Fruit fly (Drosophila melanogaster) whole organism, prepupa: Measurements from ENCODE around the gene Ir7e.

ENCODE experiments used
- Blimp-1 ChIP-seq: fragments of 200-800 bp; sonication (Bioruptor generic); optimal IDR thresholded peaks from 3 replicates; lab custom pipeline; 2017; ENCODE audit warnings: missing biosample characterization, missing genetic modification characterization, mild to moderate bottlenecking, moderate library complexity, missing genetic modification reagents
- CG10669 ChIP-seq: fragments of 200-800 bp; sonication (Bioruptor generic); optimal IDR thresholded peaks from 3 replicates; lab custom pipeline; 2018; ENCODE audit warnings: missing biosample characterization, mild to moderate bottlenecking, missing genetic modification characterization, moderate library complexity
- CG11762 ChIP-seq: fragments of 200-800 bp; sonication (Bioruptor generic); optimal IDR thresholded peaks from 3 replicates; lab custom pipeline; 2016; ENCODE audit warnings: missing biosample characterization, missing genetic modification characterization; ENCODE audit not compliant: insufficient read depth
- CG11902 ChIP-seq: fragments of 200-800 bp; sonication (Bioruptor generic); optimal IDR thresholded peaks from 3 replicates; lab custom pipeline; 2016; ENCODE audit warnings: missing biosample characterization, missing genetic modification characterization
- CG15336 ChIP-seq: fragments of 200-800 bp; sonication (Bioruptor generic); IDR thresholded peaks from 2 replicates; pipeline ENCODE4 v1.3.6; 2022; ENCODE audit warnings: missing biosample characterization, missing genetic modification characterization
- CG1621 ChIP-seq: fragments of 200-800 bp; sonication (Bioruptor generic); optimal IDR thresholded peaks from 3 replicates; lab custom pipeline; 2018; ENCODE audit warnings: missing biosample characterization, mild to moderate bottlenecking, missing genetic modification characterization
- CG16779 ChIP-seq: fragments of 200-800 bp; sonication (Bioruptor generic); optimal IDR thresholded peaks from 3 replicates; lab custom pipeline; 2017; ENCODE audit warnings: missing biosample characterization, mild to moderate bottlenecking, missing genetic modification characterization
- CG3032 ChIP-seq: fragments of 200-800 bp; optimal IDR thresholded peaks from 2 replicates; lab custom pipeline; 2019; ENCODE audit warnings: missing biosample characterization, mild to moderate bottlenecking, missing genetic modification characterization, moderate library complexity
- CG32006 ChIP-seq: fragments of 200-800 bp; sonication (Bioruptor generic); optimal IDR thresholded peaks from 3 replicates; lab custom pipeline; 2017; ENCODE audit warnings: missing biosample characterization, mild to moderate bottlenecking, missing genetic modification characterization
- CG4318 ChIP-seq: fragments of 200-800 bp; sonication (Bioruptor generic); optimal IDR thresholded peaks from 3 replicates; lab custom pipeline; 2017; ENCODE audit warnings: missing biosample characterization, mild to moderate bottlenecking, missing genetic modification characterization
- CG6808 ChIP-seq: fragments of 200-800 bp; sonication (Bioruptor generic); optimal IDR thresholded peaks from 3 replicates; lab custom pipeline; 2017; ENCODE audit warnings: missing biosample characterization, missing genetic modification characterization, mild to moderate bottlenecking, moderate library complexity, missing genetic modification reagents
- CG7368 ChIP-seq: fragments of 200-800 bp; sonication (Bioruptor generic); optimal IDR thresholded peaks from 3 replicates; lab custom pipeline; 2016; ENCODE audit warnings: missing biosample characterization, missing genetic modification characterization
- CG8319 ChIP-seq: fragments of 200-800 bp; sonication (Bioruptor generic); optimal IDR thresholded peaks from 3 replicates; lab custom pipeline; 2016; ENCODE audit warnings: missing biosample characterization, missing genetic modification characterization
- CG9139 ChIP-seq: fragments of 200-800 bp; sonication (Bioruptor generic); optimal IDR thresholded peaks from 3 replicates; lab custom pipeline; 2017; ENCODE audit warnings: missing biosample characterization, mild to moderate bottlenecking, missing genetic modification characterization
- Eip75B ChIP-seq: fragments of 200-800 bp; sonication (Bioruptor generic); optimal IDR thresholded peaks from 3 replicates; lab custom pipeline; 2016; ENCODE audit warnings: missing biosample characterization, missing genetic modification characterization
- Eip78C ChIP-seq: fragments of 200-800 bp; sonication (Bioruptor generic); peaks from one replicate; lab custom pipeline; 2016; ENCODE audit warnings: missing biosample characterization, missing genetic modification characterization
- Ets96B ChIP-seq: fragments of 200-800 bp; optimal IDR thresholded peaks from 2 replicates; lab custom pipeline; 2019; ENCODE audit warnings: missing biosample characterization, mild to moderate bottlenecking, missing genetic modification characterization, moderate library complexity
- Hr38 ChIP-seq: sonication (Bioruptor generic); optimal IDR thresholded peaks from 2 replicates; lab custom pipeline; 2016; ENCODE audit warnings: missing biosample characterization, missing genetic modification characterization
- Hr4 ChIP-seq: fragments of 200-800 bp; sonication (Bioruptor generic); optimal IDR thresholded peaks from 3 replicates; lab custom pipeline; 2016; ENCODE audit warnings: missing biosample characterization, missing genetic modification characterization
- Lpt ChIP-seq: fragments of 200-800 bp; sonication (Bioruptor generic); optimal IDR thresholded peaks from 3 replicates; lab custom pipeline; 2016; ENCODE audit warnings: missing biosample characterization, missing genetic modification characterization
- Met ChIP-seq: fragments of 200-800 bp; sonication (Bioruptor generic); optimal IDR thresholded peaks from 3 replicates; lab custom pipeline; 2016; ENCODE audit warnings: missing biosample characterization, missing genetic modification characterization
- Smox ChIP-seq: fragments of 200-800 bp; sonication (Bioruptor generic); optimal IDR thresholded peaks from 3 replicates; lab custom pipeline; 2016; ENCODE audit warnings: missing biosample characterization, missing genetic modification characterization
- cyc ChIP-seq: fragments of 200-800 bp; sonication (Bioruptor generic); optimal IDR thresholded peaks from 3 replicates; lab custom pipeline; 2016; ENCODE audit warnings: missing biosample characterization, missing genetic modification characterization
- dsx ChIP-seq: fragments of 200-800 bp; optimal IDR thresholded peaks from 3 replicates; lab custom pipeline; 2019; ENCODE audit warnings: missing biosample characterization, mild to moderate bottlenecking, missing genetic modification characterization, moderate library complexity; ENCODE audit not compliant: poor library complexity, severe bottlenecking
- eg ChIP-seq: fragments of 200-800 bp; sonication (Bioruptor generic); IDR thresholded peaks from 3 replicates; pipeline ENCODE4 v1.3.6; 2022; ENCODE audit warnings: missing biosample characterization, missing genetic modification characterization
- fd59A ChIP-seq: fragments of 200-800 bp; sonication (Bioruptor generic); optimal IDR thresholded peaks from 2 replicates; lab custom pipeline; 2017; ENCODE audit warnings: missing biosample characterization, mild to moderate bottlenecking, missing genetic modification characterization, missing genetic modification reagents
- fd85E ChIP-seq: fragments of 200-800 bp; sonication (Bioruptor generic); optimal IDR thresholded peaks from 3 replicates; lab custom pipeline; 2016; ENCODE audit warnings: missing biosample characterization, missing genetic modification characterization
- fkh ChIP-seq: fragments of 200-800 bp; sonication (Bioruptor generic); optimal IDR thresholded peaks from 3 replicates; lab custom pipeline; 2017; ENCODE audit warnings: missing biosample characterization, mild to moderate bottlenecking, missing genetic modification characterization, moderate library complexity
- lz ChIP-seq: fragments of 200-800 bp; sonication (Bioruptor generic); optimal IDR thresholded peaks from 3 replicates; lab custom pipeline; 2016; ENCODE audit warnings: missing biosample characterization, missing genetic modification characterization
- net ChIP-seq: fragments of 200-800 bp; sonication (Bioruptor generic); optimal IDR thresholded peaks from 3 replicates; lab custom pipeline; 2016; ENCODE audit warnings: missing biosample characterization, missing genetic modification characterization
- salr ChIP-seq, 2 experiments: fragments of 200-800 bp; sonication (Bioruptor generic); optimal IDR thresholded peaks; 3 replicates each; lab custom pipeline; 2016 to 2018; ENCODE audit warnings: missing biosample characterization in 2 of 2, missing genetic modification characterization in 2 of 2, mild to moderate bottlenecking in 1 of 2
- ss ChIP-seq, 2 experiments: fragments of 200-800 bp; sonication (Bioruptor generic); optimal IDR thresholded peaks; 2 replicates in 1 of 2; 3 replicates in 1 of 2; lab custom pipeline; 2017 to 2018; ENCODE audit warnings: mild to moderate bottlenecking in 2 of 2, missing biosample characterization in 2 of 2, missing genetic modification characterization in 2 of 2, moderate library complexity in 1 of 2
- vri ChIP-seq: fragments of 200-800 bp; sonication (Bioruptor generic); optimal IDR thresholded peaks from 3 replicates; lab custom pipeline; 2016; ENCODE audit warnings: missing biosample characterization, mild to moderate bottlenecking, missing genetic modification characterization

The Ir7e gene

dm6 chrX:7874094-7874493 is 7.4 kb downstream of the Ir7e start, which contains the start of gene Ir7c:
Ir7c (plus strand) TSS chrX:7874394.
- TF ChIP-seq Lpt (no peak), fd59A (no peak), CG10669 (no peak), cyc (GFP tag; lab: Kevin White, UChicago) (no peak), salr (GFP tag; optimal IDR thresholded peaks at IDR 0.05; lab: Kevin White, UChicago) (no peak), CG32006 (no peak), fd85E (GFP tag; lab: Kevin White, UChicago) (no peak), CG9139 (GFP tag; lab: Kevin White, UChicago) (no peak), Ets96B (tag; lab: Kevin White, UChicago) (no peak), CG11902 (no peak)

- TF ChIP-seq fd59A, result no peak
- no peak for TF ChIP-seq CG11762 (GFP tag; lab: Kevin White, UChicago)
- no peak for TF ChIP-seq eg
- no peak for TF ChIP-seq Eip78C (GFP tag; lab: Kevin White, UChicago)
- TF ChIP-seq CG11902, result no peak
- TF ChIP-seq Lpt, result no peak
- no peak for TF ChIP-seq salr (GFP tag; optimal IDR thresholded peaks at IDR 0.05; lab: Kevin White, UChicago)
- TF ChIP-seq CG8319 (GFP tag; lab: Kevin White, UChicago), result no peak
- TF ChIP-seq Eip75B, result no peak
- TF ChIP-seq CG6808 (GFP tag; lab: Kevin White, UChicago), result no peak
- no peak for TF ChIP-seq ss (GFP tag; optimal IDR thresholded peaks at IDR 0.05; lab: Kevin White, UChicago)
- TF ChIP-seq CG1621, result no peak
- no peak for TF ChIP-seq CG9139 (GFP tag; lab: Kevin White, UChicago)
Observed at dm6 chrX:7873172-7873930, 8.1 kb downstream of the Ir7e start, which contains the start of gene dec. dec (minus strand) TSS chrX:7873222.

- TF ChIP-seq net (GFP tag; lab: Kevin White, UChicago), result no peak
- TF ChIP-seq dsx, result no peak
- no peak for TF ChIP-seq CG15336 (GFP tag; lab: Robert Waterston, UW)
Observed at dm6 chrX:7866868-7867267, 14.6 kb downstream of the Ir7e start, which contains the start of gene Ir7b. Ir7b (minus strand) TSS chrX:7866968.

- TF ChIP-seq Met (GFP tag; lab: Kevin White, UChicago), result no peak
- no peak for TF ChIP-seq Eip75B
- no peak for TF ChIP-seq fkh (GFP tag; lab: Kevin White, UChicago)
- no peak for TF ChIP-seq CG11762 (GFP tag; lab: Kevin White, UChicago)
- TF ChIP-seq CG16779, result no peak
- no peak for TF ChIP-seq Hr4 (GFP tag; lab: Kevin White, UChicago)
- TF ChIP-seq CG8319 (GFP tag; lab: Kevin White, UChicago), result no peak
- no peak for TF ChIP-seq Blimp-1
- no peak for TF ChIP-seq Smox (GFP tag; lab: Kevin White, UChicago)
- no peak for TF ChIP-seq ss (GFP tag; optimal IDR thresholded peaks at IDR 0.05; lab: Kevin White, UChicago)
- TF ChIP-seq CG4318 (GFP tag; lab: Kevin White, UChicago), result no peak
- TF ChIP-seq CG7368 (GFP tag; lab: Kevin White, UChicago), result no peak
- TF ChIP-seq Hr38 (GFP tag; lab: Kevin White, UChicago), result no peak
- TF ChIP-seq vri (GFP tag; lab: Kevin White, UChicago), result no peak
- no peak for TF ChIP-seq CG3032 (tag; lab: Kevin White, UChicago)
Observed at dm6 chrX:7857873-7858272, 23.6 kb downstream of the Ir7e start, which contains the start of gene CG1409. CG1409 (plus strand) TSS chrX:7858173.

dm6 chrX:7854144-7854543 is 27.3 kb downstream of the Ir7e start, which contains the start of gene CG10920:
CG10920 (minus strand) TSS chrX:7854244.
- TF ChIP-seq CG10669, result no peak
- TF ChIP-seq fd85E (GFP tag; lab: Kevin White, UChicago), result no peak
- TF ChIP-seq lz (GFP tag; lab: Kevin White, UChicago), result no peak
- no peak for TF ChIP-seq Ets96B (tag; lab: Kevin White, UChicago)
- TF ChIP-seq, all 60 proteins: peak for 0
